Fruit fly (Drosophila melanogaster): ENCODE results near the gene Sdic3.

Sdic3 gene

dm6 chrX:20169898-20170297 lies 24.1 kb downstream of the Sdic3 start, which contains the start of the genes CG9581 and CG9578 (continued):
- TF ChIP-seq CG3163 (GFP tag; optimal IDR thresholded peaks at IDR 0.05) (no peak), CkIIα-i1 (GFP tag; IDR thresholded peaks at IDR 0.05) (no peak), CG9932 (GFP tag; IDR thresholded peaks at IDR 0.05) (0 out of 2 replicates have a peak, but pooled peaks have one; percentile 16), CG10462 (GFP tag; optimal IDR thresholded peaks at IDR 0.05) (no peak), Hand (GFP tag; optimal IDR thresholded peaks at IDR 0.05) (no peak), lmd (GFP tag; IDR thresholded peaks at IDR 0.05) (no peak), inv (GFP tag; IDR thresholded peaks at IDR 0.05; ENCODE audit: partially characterized antibody) (peak; percentile 63), Xrp1 (GFP tag; IDR thresholded peaks at IDR 0.05) (no peak), CG15514 (GFP tag; optimal IDR thresholded peaks at IDR 0.05) (peak; percentile 5), nmo (GFP tag; optimal IDR thresholded peaks at IDR 0.05) (peak; percentile 28), jigr1 (GFP tag; IDR thresholded peaks at IDR 0.05) (no peak), CG17361 (GFP tag; IDR thresholded peaks at IDR 0.05) (0 out of 3 replicates have a peak, but pooled peaks have one; percentile 9), CG4617 (GFP tag; optimal IDR thresholded peaks at IDR 0.05; ENCODE audit: borderline replicate concordance) (peak; percentile 26), CG6813 (GFP tag; optimal IDR thresholded peaks at IDR 0.05) (no peak), BEAF-32 (GFP tag; optimal IDR thresholded peaks at IDR 0.05) (peak; percentile 79), Abd-B (GFP tag; optimal IDR thresholded peaks at IDR 0.05) (no peak), vnd (GFP tag; IDR thresholded peaks at IDR 0.05; ENCODE audit: partially characterized antibody) (peak; percentile 81), peb (GFP tag; IDR thresholded peaks at IDR 0.05) (no peak), CG14710 (tag; optimal IDR thresholded peaks at IDR 0.05) (peak; percentile 27), fu2 (GFP tag; optimal IDR thresholded peaks at IDR 0.05) (no peak), Dip3 (GFP tag; optimal IDR thresholded peaks at IDR 0.05) (no peak), CG6854 (GFP tag; optimal IDR thresholded peaks at IDR 0.05) (no peak), slbo (GFP tag; IDR thresholded peaks at IDR 0.05) (no peak), sd (tag; optimal IDR thresholded peaks at IDR 0.05) (no peak), Scr (GFP tag; IDR thresholded peaks at IDR 0.05; ENCODE audit: partially characterized antibody) (peak; percentile 87), bbx (GFP tag; IDR thresholded peaks at IDR 0.05; ENCODE audit: partially characterized antibody) (peak; percentile 48), CG3838 (GFP tag; optimal IDR thresholded peaks at IDR 0.05) (no peak), ase (GFP tag; IDR thresholded peaks at IDR 0.05) (no peak), Lhr (GFP tag; optimal IDR thresholded peaks at IDR 0.05) (no peak), ewg (GFP tag; optimal IDR thresholded peaks at IDR 0.05) (no peak), Hmx (GFP tag; optimal IDR thresholded peaks at IDR 0.05) (no peak), CG7357 (GFP tag; IDR thresholded peaks at IDR 0.05) (no peak), HmgD (GFP tag; optimal IDR thresholded peaks at IDR 0.05) (no peak), Kr (GFP tag; optimal IDR thresholded peaks at IDR 0.05) (no peak), pros (GFP tag; optimal IDR thresholded peaks at IDR 0.05) (no peak), vvl (GFP tag; IDR thresholded peaks at IDR 0.05) (no peak), CG2202 (tag; optimal IDR thresholded peaks at IDR 0.05) (no peak), stwl (tag; optimal IDR thresholded peaks at IDR 0.05) (peak; percentile 44), Mrtf (GFP tag; IDR thresholded peaks at IDR 0.05) (no peak), nerfin-2 (GFP tag; IDR thresholded peaks at IDR 0.05; ENCODE audit: partially characterized antibody) (peak; percentile 53), NC2α (GFP tag; optimal IDR thresholded peaks at IDR 0.05) (no peak), CG13424 (tag; optimal IDR thresholded peaks at IDR 0.05) (no peak), unc-4 (GFP tag; IDR thresholded peaks at IDR 0.05; ENCODE audit: partially characterized antibody) (peak; percentile 85), CG42726 (GFP tag; IDR thresholded peaks at IDR 0.05; ENCODE audit: partially characterized antibody) (0 out of 2 replicates have a peak, but pooled peaks have one; percentile 33), Gsc (GFP tag; IDR thresholded peaks at IDR 0.05) (no peak), sc (optimal IDR thresholded peaks at IDR 0.05) (no peak), sc (GFP tag; optimal IDR thresholded peaks at IDR 0.05) (no peak), Atf3 (GFP tag; optimal IDR thresholded peaks at IDR 0.05) (no peak), Nf-YA (GFP tag; IDR thresholded peaks at IDR 0.05) (no peak), pfk (GFP tag; optimal IDR thresholded peaks at IDR 0.05) (no peak)
